Worm (Caenorhabditis elegans) whole organism, L4/young adult: Measurements from ENCODE around the gene dss-1.

ENCODE experiments used
- dao-5 ChIP-seq: sonication (generic microtip); optimal IDR thresholded peaks from 2 replicates; lab custom pipeline; 2016; ENCODE audit warnings: missing genotype, missing genetic modification characterization, moderate library complexity, missing compliant biosample characterization
- him-1 ChIP-seq: sonication (generic microtip); optimal IDR thresholded peaks from 2 replicates; lab custom pipeline; 2016; ENCODE audit warnings: missing genotype, missing genetic modification reagents, missing genetic modification characterization, missing compliant biosample characterization

- TF ChIP-seq dao-5 (tag; lab: Kevin White, UChicago), result no peak
- no peak for TF ChIP-seq him-1 (tag; lab: Kevin White, UChicago)
Observed at ce11 chrIII:1220012-1220411, 23.9 kb upstream of the dss-1 start.
